Fruit fly (Drosophila melanogaster): ENCODE results near the gene Pp1-87B.

Pp1-87B gene

dm6 chr3R:12451888-12452514 lies 26.3 kb upstream of the Pp1-87B start, which contains the start of gene CG5509:
TSS of gene CG5509 (plus strand) at chr3R:12452464.
- 0 out of 2 replicates have a peak, but pooled peaks have one; percentile 9 for TF ChIP-seq CG10348 (GFP tag; IDR thresholded peaks at IDR 0.05)
- TF ChIP-seq Snoo (tag; optimal IDR thresholded peaks at IDR 0.05) = no peak
- TF ChIP-seq Ets98B (GFP tag; IDR thresholded peaks at IDR 0.05) = peak; percentile 43
- TF ChIP-seq CG4496 (GFP tag; IDR thresholded peaks at IDR 0.05) = 0 out of 3 replicates have a peak, but pooled peaks have one; percentile 22
- TF ChIP-seq CG17806 (tag; optimal IDR thresholded peaks at IDR 0.05) = no peak
- TF ChIP-seq EcR (GFP tag; optimal IDR thresholded peaks at IDR 0.05) = peak; percentile 63
- no peak for TF ChIP-seq CG8159 (tag; optimal IDR thresholded peaks at IDR 0.05)
- no peak for TF ChIP-seq fd96Ca (GFP tag; IDR thresholded peaks at IDR 0.05)
- TF ChIP-seq CG32121 (GFP tag; IDR thresholded peaks at IDR 0.05) = no peak
- TF ChIP-seq Pif1B (GFP tag; optimal IDR thresholded peaks at IDR 0.05) = no peak
- no peak for TF ChIP-seq CG12605 (GFP tag; IDR thresholded peaks at IDR 0.05)
- peak; percentile 92 for TF ChIP-seq CG13204 (GFP tag; optimal IDR thresholded peaks at IDR 0.05)

DNA sequence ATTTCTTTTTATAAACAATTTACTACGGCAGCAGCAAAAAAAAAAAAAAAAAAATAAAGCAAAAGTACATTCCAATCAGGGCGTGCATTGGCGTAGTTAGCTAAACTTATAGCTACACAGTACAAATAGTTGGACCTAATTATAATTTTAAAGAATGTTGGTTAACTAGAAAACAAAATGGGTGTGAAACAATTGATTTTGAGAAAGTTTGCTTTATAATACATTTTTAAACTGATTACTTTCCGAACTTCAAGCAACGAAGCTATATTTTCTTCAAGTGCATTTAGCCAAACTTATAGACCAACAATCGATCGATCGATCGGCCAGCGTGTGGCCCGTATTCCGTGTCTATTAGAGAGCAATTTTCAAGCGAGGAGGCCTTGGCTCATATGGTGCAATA lies 25.7 kb upstream of the Pp1-87B start:
- TF ChIP-seq CG34367 (tag; optimal IDR thresholded peaks at IDR 0.05) = peak; percentile 15
- TF ChIP-seq Ets98B (GFP tag; IDR thresholded peaks at IDR 0.05) = peak; percentile 29
- no peak for TF ChIP-seq CG14655 (GFP tag; optimal IDR thresholded peaks at IDR 0.05)
- TF ChIP-seq Pif1A (GFP tag; optimal IDR thresholded peaks at IDR 0.05) = no peak
- peak; percentile 20 for TF ChIP-seq CG8301 (tag; optimal IDR thresholded peaks at IDR 0.05)
- TF ChIP-seq rn (GFP tag; IDR thresholded peaks at IDR 0.05) = no peak
- TF ChIP-seq CG9948 (tag; optimal IDR thresholded peaks at IDR 0.05) = peak; percentile 22
- TF ChIP-seq CG12605 (GFP tag; IDR thresholded peaks at IDR 0.05) = 0 out of 2 replicates have a peak, but pooled peaks have one; percentile 35
- no peak for TF ChIP-seq Snoo (tag; optimal IDR thresholded peaks at IDR 0.05)
- peak; percentile 21 for TF ChIP-seq CG15710 (tag; optimal IDR thresholded peaks at IDR 0.05)
- TF ChIP-seq CG17806 (tag; optimal IDR thresholded peaks at IDR 0.05) = peak; percentile 27
- 0 out of 3 replicates have a peak, but pooled peaks have one; percentile 49 for TF ChIP-seq CG4496 (GFP tag; IDR thresholded peaks at IDR 0.05)
- no peak for TF ChIP-seq gl (tag; optimal IDR thresholded peaks at IDR 0.05)
- no peak for TF ChIP-seq D1 (tag; optimal IDR thresholded peaks at IDR 0.05)
- no peak for TF ChIP-seq Pif1B (GFP tag; optimal IDR thresholded peaks at IDR 0.05)
- TF ChIP-seq CG32121 (GFP tag; IDR thresholded peaks at IDR 0.05) = peak; percentile 22; the same call in 1 of the 2 replicates
- no peak for TF ChIP-seq CG13204 (GFP tag; optimal IDR thresholded peaks at IDR 0.05)
- TF ChIP-seq CG8159 (tag; optimal IDR thresholded peaks at IDR 0.05) = peak; percentile 32
- TF ChIP-seq EcR (GFP tag; optimal IDR thresholded peaks at IDR 0.05) = no peak
- 0 out of 2 replicates have a peak, but pooled peaks have one; percentile 11 for TF ChIP-seq CG10348 (GFP tag; IDR thresholded peaks at IDR 0.05)
- no peak for TF ChIP-seq fd96Ca (GFP tag; IDR thresholded peaks at IDR 0.05)

- no peak for TF ChIP-seq CG32121 (GFP tag; IDR thresholded peaks at IDR 0.05)
- no peak for TF ChIP-seq CG15710 (tag; optimal IDR thresholded peaks at IDR 0.05)
- TF ChIP-seq Ets98B (GFP tag; IDR thresholded peaks at IDR 0.05) = no peak
- TF ChIP-seq Pif1A (GFP tag; optimal IDR thresholded peaks at IDR 0.05) = no peak
- TF ChIP-seq CG9948 (tag; optimal IDR thresholded peaks at IDR 0.05) = no peak
- TF ChIP-seq D1 (tag; optimal IDR thresholded peaks at IDR 0.05) = no peak
- no peak for TF ChIP-seq CG14655 (GFP tag; optimal IDR thresholded peaks at IDR 0.05)
- TF ChIP-seq EcR (GFP tag; optimal IDR thresholded peaks at IDR 0.05) = peak; percentile 91
- no peak for TF ChIP-seq rn (GFP tag; IDR thresholded peaks at IDR 0.05)
These were observed 25.1 kb upstream of the Pp1-87B start for dm6 chr3R:12450713-12451259.

DNA sequence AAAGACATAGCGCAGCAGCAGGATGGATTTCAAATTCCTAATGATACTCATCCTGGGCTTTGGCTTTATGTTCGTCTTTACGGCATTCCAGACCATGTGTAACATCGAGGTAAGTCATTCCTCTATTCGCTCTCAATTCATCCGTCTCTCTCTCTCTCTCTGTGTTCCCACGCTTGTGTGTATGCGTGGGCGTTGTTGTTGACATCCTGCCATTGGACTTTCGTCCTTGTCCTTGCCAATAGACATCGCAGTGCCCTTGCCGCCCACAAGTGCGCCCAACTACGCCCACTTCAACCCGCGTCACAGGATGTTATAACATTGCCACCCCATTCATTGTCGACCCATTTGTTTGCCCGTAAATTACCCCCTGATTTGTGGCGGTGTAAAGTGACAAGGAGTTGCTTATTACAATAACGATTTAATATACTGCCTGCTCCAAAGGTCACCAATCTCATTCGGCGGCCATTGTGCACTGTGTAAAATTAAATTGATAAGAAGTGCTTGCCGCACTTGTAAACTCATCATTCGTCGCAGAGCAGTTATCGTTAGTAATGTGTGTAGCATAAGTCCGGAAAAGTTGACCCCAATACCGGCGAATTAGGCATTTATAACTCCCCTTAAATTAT lies 24.0 kb upstream of the Pp1-87B start:
- peak; percentile 18 for TF ChIP-seq CG8159 (tag; optimal IDR thresholded peaks at IDR 0.05)
- peak; percentile 5 for TF ChIP-seq CG9948 (tag; optimal IDR thresholded peaks at IDR 0.05)
- TF ChIP-seq CG10348 (GFP tag; IDR thresholded peaks at IDR 0.05) = no peak
- TF ChIP-seq Pif1B (GFP tag; optimal IDR thresholded peaks at IDR 0.05) = no peak
- TF ChIP-seq fd96Ca (GFP tag; IDR thresholded peaks at IDR 0.05) = peak; percentile 24; the same call in 1 of the 3 replicates
- TF ChIP-seq CG13204 (GFP tag; optimal IDR thresholded peaks at IDR 0.05) = peak; percentile 52
- no peak for TF ChIP-seq D1 (tag; optimal IDR thresholded peaks at IDR 0.05)
- TF ChIP-seq gl (tag; optimal IDR thresholded peaks at IDR 0.05) = peak; percentile 51
- peak; percentile 34 for TF ChIP-seq EcR (GFP tag; optimal IDR thresholded peaks at IDR 0.05)
- peak; percentile 5 for TF ChIP-seq Pif1A (GFP tag; optimal IDR thresholded peaks at IDR 0.05)
- TF ChIP-seq CG32121 (GFP tag; IDR thresholded peaks at IDR 0.05) = peak; percentile 43

- TF ChIP-seq fd96Ca (GFP tag; IDR thresholded peaks at IDR 0.05) = peak; percentile 100
- TF ChIP-seq CG9948 (tag; optimal IDR thresholded peaks at IDR 0.05) = peak; percentile 100
- TF ChIP-seq CG14655 (GFP tag; optimal IDR thresholded peaks at IDR 0.05) = peak; percentile 100
- peak; percentile 100 for TF ChIP-seq CG15710 (tag; optimal IDR thresholded peaks at IDR 0.05)
- peak; percentile 100 for TF ChIP-seq CG8159 (tag; optimal IDR thresholded peaks at IDR 0.05)
- peak; percentile 100 for TF ChIP-seq D1 (tag; optimal IDR thresholded peaks at IDR 0.05)
- peak; percentile 100 for TF ChIP-seq CG17806 (tag; optimal IDR thresholded peaks at IDR 0.05)
- peak; percentile 100 for TF ChIP-seq CG12605 (GFP tag; IDR thresholded peaks at IDR 0.05)
- TF ChIP-seq rn (GFP tag; IDR thresholded peaks at IDR 0.05) = peak; percentile 100
- peak; percentile 100 for TF ChIP-seq CG32121 (GFP tag; IDR thresholded peaks at IDR 0.05)
- peak; percentile 100 for TF ChIP-seq CG4496 (GFP tag; IDR thresholded peaks at IDR 0.05)
- TF ChIP-seq CG8301 (tag; optimal IDR thresholded peaks at IDR 0.05) = peak; percentile 100
- TF ChIP-seq EcR (GFP tag; optimal IDR thresholded peaks at IDR 0.05) = peak; percentile 91
- TF ChIP-seq CG34367 (tag; optimal IDR thresholded peaks at IDR 0.05) = peak; percentile 100
- TF ChIP-seq Pif1B (GFP tag; optimal IDR thresholded peaks at IDR 0.05) = peak; percentile 100
- peak; percentile 100 for TF ChIP-seq Pif1A (GFP tag; optimal IDR thresholded peaks at IDR 0.05)
- peak; percentile 99 for TF ChIP-seq gl (tag; optimal IDR thresholded peaks at IDR 0.05)
- peak; percentile 99 for TF ChIP-seq CG13204 (GFP tag; optimal IDR thresholded peaks at IDR 0.05)
- TF ChIP-seq Snoo (tag; optimal IDR thresholded peaks at IDR 0.05) = peak; percentile 100
- peak; percentile 100 for TF ChIP-seq Ets98B (GFP tag; IDR thresholded peaks at IDR 0.05)
- TF ChIP-seq CG10348 (GFP tag; IDR thresholded peaks at IDR 0.05) = peak; percentile 99
These were observed 23.2 kb upstream of the Pp1-87B start, which contains the start of gene CG18549 for dm6 chr3R:12448889-12449314. TSS of gene CG18549 (plus strand) at chr3R:12449296.

Data from whole organism, pupa.